Worm (Caenorhabditis elegans): Measurements from ENCODE around the gene srab-1.
A peak's percentile ranks its signal among the peaks of the same experiment; 100 is the strongest.

Gene srab-1

DNA sequence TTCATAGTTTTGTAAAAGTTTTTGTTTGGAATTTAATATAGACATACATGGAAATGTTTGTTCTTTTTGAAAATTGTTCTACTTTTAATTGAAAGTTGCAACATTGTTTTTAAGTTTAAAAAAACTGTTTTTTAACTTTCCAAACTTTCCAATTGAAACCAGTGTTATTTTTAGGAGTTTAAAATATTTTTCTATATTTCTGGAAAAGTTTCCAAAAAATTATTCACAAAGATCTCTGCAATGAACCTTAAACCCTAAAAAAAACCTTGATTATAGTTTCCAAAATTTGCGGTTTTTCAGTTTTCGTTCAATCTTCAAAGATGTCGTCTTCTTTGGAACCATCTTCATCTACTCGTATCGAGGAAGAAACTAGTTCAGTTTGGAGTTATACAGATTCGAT is 30.5 kb upstream of the srab-1 start, which contains the start of gene F14F9.4:
Gene F14F9.4 (plus strand): TSS at position 301 of the 400 bp plus-strand sequence.
- no peak for TF ChIP-seq mdl-1 (tag; optimal IDR thresholded peaks at IDR 0.05)
- TF ChIP-seq lin-13 (GFP tag; optimal IDR thresholded peaks at IDR 0.05), result no peak

DNA sequence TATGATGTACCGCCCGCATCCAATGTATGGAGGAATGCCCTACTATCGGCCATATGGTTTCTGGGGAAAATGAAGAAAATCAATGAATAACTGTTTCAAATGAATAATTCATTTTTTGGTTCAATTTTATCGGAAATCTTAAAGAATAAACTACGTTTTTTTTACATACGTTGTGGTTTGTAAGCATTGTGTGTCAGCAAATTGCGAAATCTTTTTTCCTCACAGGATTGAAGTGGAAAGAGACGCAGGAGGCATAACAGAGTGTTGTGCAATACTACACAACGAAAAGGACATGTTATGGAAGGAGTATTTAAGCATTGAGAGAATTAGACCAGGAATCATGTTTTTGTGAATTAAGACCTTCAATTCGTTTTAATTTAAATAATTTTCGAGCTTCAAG is 29.5 kb upstream of the srab-1 start:
- TF ChIP-seq blmp-1 (tag; optimal IDR thresholded peaks at IDR 0.05; ENCODE audit: insufficient read depth), result no peak
- TF ChIP-seq nhr-12 (tag; optimal IDR thresholded peaks at IDR 0.05), result no peak
- TF ChIP-seq ceh-82 (tag; optimal IDR thresholded peaks at IDR 0.05), result no peak
- no peak for TF ChIP-seq unc-62 (GFP tag; optimal IDR thresholded peaks at IDR 0.05)
- no peak for TF ChIP-seq nhr-77 (tag; optimal IDR thresholded peaks at IDR 0.05)
- TF ChIP-seq unc-39 (tag; optimal IDR thresholded peaks at IDR 0.05), result no peak
- TF ChIP-seq nhr-11 (tag; optimal IDR thresholded peaks at IDR 0.05), result no peak
- TF ChIP-seq nhr-25 (tag; optimal IDR thresholded peaks at IDR 0.05), result no peak
- no peak for TF ChIP-seq crh-2 (tag; optimal IDR thresholded peaks at IDR 0.05)
- TF ChIP-seq fos-1 (tag; optimal IDR thresholded peaks at IDR 0.05), result peak; percentile 68
- peak; percentile 61 for TF ChIP-seq C34F6.9 (tag; optimal IDR thresholded peaks at IDR 0.05)
- no peak for TF ChIP-seq lin-39 (tag; optimal IDR thresholded peaks at IDR 0.05)
- TF ChIP-seq aly-2 (tag; optimal IDR thresholded peaks at IDR 0.05), result no peak
- no peak for TF ChIP-seq nhr-6 (tag; optimal IDR thresholded peaks at IDR 0.05)
- TF ChIP-seq nhr-10 (tag; optimal IDR thresholded peaks at IDR 0.05), result no peak
- TF ChIP-seq ZK546.5 (tag; optimal IDR thresholded peaks at IDR 0.05), result no peak
- TF ChIP-seq ztf-4 (tag; optimal IDR thresholded peaks at IDR 0.05), result no peak
- peak; percentile 100 for TF ChIP-seq nhr-129 (tag; optimal IDR thresholded peaks at IDR 0.05)
- TF ChIP-seq Y55F3AM.14 (GFP tag; optimal IDR thresholded peaks at IDR 0.05), result no peak
- no peak for TF ChIP-seq R02D3.7 (tag; optimal IDR thresholded peaks at IDR 0.05)
- TF ChIP-seq zag-1 (tag; optimal IDR thresholded peaks at IDR 0.05), result no peak
- peak in 1 of 2 experiments; percentile 23 for TF ChIP-seq lsy-2 (tag; optimal IDR thresholded peaks at IDR 0.05)
- peak; percentile 83 for TF ChIP-seq unc-55 (GFP tag; optimal IDR thresholded peaks at IDR 0.05)
- TF ChIP-seq ztf-1 (GFP tag; conservative IDR thresholded peaks at IDR 0.05), result no peak
- no peak for TF ChIP-seq nhr-21 (tag; optimal IDR thresholded peaks at IDR 0.05)
- TF ChIP-seq mbf-1 (tag; optimal IDR thresholded peaks at IDR 0.05), result no peak
- no peak for TF ChIP-seq nhr-23 (tag; optimal IDR thresholded peaks at IDR 0.05)
- TF ChIP-seq sma-3 (GFP tag; optimal IDR thresholded peaks at IDR 0.05), result no peak
- no peak for TF ChIP-seq sem-4 (tag; optimal IDR thresholded peaks at IDR 0.05)
- no peak for TF ChIP-seq sma-9 (GFP tag; optimal IDR thresholded peaks at IDR 0.05)
- no peak for TF ChIP-seq sma-9 (tag; optimal IDR thresholded peaks at IDR 0.05)
- TF ChIP-seq lin-13 (GFP tag; optimal IDR thresholded peaks at IDR 0.05), result no peak
- no peak for TF ChIP-seq ztf-11 (tag; optimal IDR thresholded peaks at IDR 0.05)
- TF ChIP-seq gmeb-1 (tag; optimal IDR thresholded peaks at IDR 0.05), result no peak
- no peak for TF ChIP-seq alr-1 (tag; optimal IDR thresholded peaks at IDR 0.05)
- TF ChIP-seq mdl-1 (tag; optimal IDR thresholded peaks at IDR 0.05), result no peak
- TF ChIP-seq mab-5 (tag; optimal IDR thresholded peaks at IDR 0.05), result no peak
- TF ChIP-seq skn-1 (tag; optimal IDR thresholded peaks at IDR 0.05), result peak; percentile 52
- TF ChIP-seq dmd-4 (tag; optimal IDR thresholded peaks at IDR 0.05), result no peak
- no peak for TF ChIP-seq F13H6.1 (tag; optimal IDR thresholded peaks at IDR 0.05)
- TF ChIP-seq elt-3 (tag; optimal IDR thresholded peaks at IDR 0.05), result no peak
- TF ChIP-seq egl-27 (tag; optimal IDR thresholded peaks at IDR 0.05), result no peak
- TF ChIP-seq peb-1 (tag; optimal IDR thresholded peaks at IDR 0.05), result no peak
- peak; percentile 18 for TF ChIP-seq snpc-4 (tag; optimal IDR thresholded peaks at IDR 0.05)
- no peak for TF ChIP-seq lin-11 (tag; optimal IDR thresholded peaks at IDR 0.05)
- TF ChIP-seq nhr-237 (tag; optimal IDR thresholded peaks at IDR 0.05), result no peak
- no peak for TF ChIP-seq elt-1 (tag; optimal IDR thresholded peaks at IDR 0.05)
- no peak for TF ChIP-seq ama-1 (optimal IDR thresholded peaks at IDR 0.05)
- TF ChIP-seq ceh-16 (tag; optimal IDR thresholded peaks at IDR 0.05), result no peak

Measured in whole organism, L2 larva.